Comparison of ENCODE assay signal across 1 fruit fly cellular context in genomic region chr3L:7603397-7603796, dm6.
TF ChIP-seq lines count a peak whose summit lies in the region.

No protein-coding gene starts in this region.

TF ChIP-seq in whole organism, prepupa, 60 proteins besides CTCF, POLR2A, EP300 and RAD21 (continued from another document):
- TF ChIP-seq Met (GFP tag; optimal IDR thresholded peaks at IDR 0.05; lab: Kevin White, UChicago) (peak; percentile 61), vri (GFP tag; optimal IDR thresholded peaks at IDR 0.05; lab: Kevin White, UChicago) (no peak), CG11902 (GFP tag; optimal IDR thresholded peaks at IDR 0.05; lab: Kevin White, UChicago) (peak; percentile 7), spab (GFP tag; optimal IDR thresholded peaks at IDR 0.05; lab: Kevin White, UChicago) (peak; percentile 33), CG6792 (GFP tag; optimal IDR thresholded peaks at IDR 0.05; lab: Kevin White, UChicago) (peak; percentile 18), CG8632 (GFP tag; optimal IDR thresholded peaks at IDR 0.05; lab: Kevin White, UChicago) (no peak), Blimp-1 (GFP tag; optimal IDR thresholded peaks at IDR 0.05; lab: Kevin White, UChicago) (no peak), CG16779 (tag; optimal IDR thresholded peaks at IDR 0.05; lab: Kevin White, UChicago) (no peak), Eip75B (GFP tag; optimal IDR thresholded peaks at IDR 0.05; lab: Kevin White, UChicago) (peak; percentile 33), salr (GFP tag; optimal IDR thresholded peaks at IDR 0.05; lab: Kevin White, UChicago) (no peak), CG8319 (GFP tag; optimal IDR thresholded peaks at IDR 0.05; lab: Kevin White, UChicago) (no peak), CG11762 (GFP tag; optimal IDR thresholded peaks at IDR 0.05; lab: Kevin White, UChicago; ENCODE audit: insufficient read depth) (no peak), CG10631 (GFP tag; optimal IDR thresholded peaks at IDR 0.05; lab: Kevin White, UChicago) (peak; percentile 28), Hr39 (GFP tag; optimal IDR thresholded peaks at IDR 0.05; lab: Kevin White, UChicago) (peak; percentile 33), CG7368 (GFP tag; optimal IDR thresholded peaks at IDR 0.05; lab: Kevin White, UChicago) (no peak), ss (GFP tag; optimal IDR thresholded peaks at IDR 0.05; lab: Kevin White, UChicago) (peak; percentile 19 to 40), cyc (GFP tag; optimal IDR thresholded peaks at IDR 0.05; lab: Kevin White, UChicago) (no peak), CG32006 (GFP tag; optimal IDR thresholded peaks at IDR 0.05; lab: Kevin White, UChicago) (peak; percentile 14), CG6808 (GFP tag; optimal IDR thresholded peaks at IDR 0.05; lab: Kevin White, UChicago) (peak; percentile 34), CG3919 (GFP tag; optimal IDR thresholded peaks at IDR 0.05; lab: Kevin White, UChicago) (peak; percentile 33), CG15336 (GFP tag; IDR thresholded peaks at IDR 0.05; lab: Robert Waterston, UW) (no peak), fd59A (GFP tag; optimal IDR thresholded peaks at IDR 0.05; lab: Kevin White, UChicago) (peak; percentile 37), Ets21C (GFP tag; optimal IDR thresholded peaks at IDR 0.05; lab: Kevin White, UChicago) (no peak), net (GFP tag; optimal IDR thresholded peaks at IDR 0.05; lab: Kevin White, UChicago) (no peak), fkh (GFP tag; optimal IDR thresholded peaks at IDR 0.05; lab: Kevin White, UChicago) (no peak), Eip78C (GFP tag; lab: Kevin White, UChicago) (peak; percentile 83), CG9139 (GFP tag; optimal IDR thresholded peaks at IDR 0.05; lab: Kevin White, UChicago) (no peak), CG6163 (GFP tag; IDR thresholded peaks at IDR 0.05; lab: Robert Waterston, UW) (peak; percentile 56; the same call in 2 of the 3 replicates), dac (GFP tag; optimal IDR thresholded peaks at IDR 0.05; lab: Kevin White, UChicago) (no peak), CG6276 (GFP tag; optimal IDR thresholded peaks at IDR 0.05; lab: Kevin White, UChicago) (no peak), svp (GFP tag; lab: Kevin White, UChicago) (peak; percentile 59)
